Fruit fly (Drosophila melanogaster) whole organism, adult: ENCODE results near the gene Moe.
A peak's percentile ranks its signal among the peaks of the same experiment; 100 is the strongest.

Source experiments
- CG11617 ChIP-seq: fragments of 200-800 bp; sonication (Bioruptor generic); optimal IDR thresholded peaks from 2 replicates; lab custom pipeline; 2017; ENCODE audit warnings: mild to moderate bottlenecking, missing biosample characterization, missing genetic modification reagents, missing genetic modification characterization
- CG12768 ChIP-seq: fragments of 200-800 bp; sonication (Bioruptor generic); optimal IDR thresholded peaks from 2 replicates; lab custom pipeline; 2017; ENCODE audit warnings: missing biosample characterization, missing genetic modification characterization, mild to moderate bottlenecking, moderate library complexity, missing genetic modification reagents
- CG14711 ChIP-seq: fragments of 200-800 bp; sonication (Bioruptor generic); optimal IDR thresholded peaks from 2 replicates; lab custom pipeline; 2018; ENCODE audit warnings: missing biosample characterization, mild to moderate bottlenecking, missing genetic modification characterization, moderate library complexity
- CG1620 ChIP-seq: fragments of 200-800 bp; sonication (Bioruptor generic); optimal IDR thresholded peaks from 2 replicates; lab custom pipeline; 2016; ENCODE audit warnings: missing biosample characterization, missing genetic modification characterization
- CG33017 ChIP-seq: fragments of 200-800 bp; sonication (Bioruptor generic); optimal IDR thresholded peaks from 2 replicates; lab custom pipeline; 2018; ENCODE audit warnings: missing biosample characterization, mild to moderate bottlenecking, missing genetic modification characterization, moderate library complexity
- CG5204 ChIP-seq: fragments of 200-800 bp; sonication (Bioruptor generic); optimal IDR thresholded peaks from 2 replicates; lab custom pipeline; 2016; ENCODE audit warnings: missing biosample characterization, missing genetic modification characterization
- CG7045 ChIP-seq: fragments of 200-800 bp; sonication (Bioruptor generic); optimal IDR thresholded peaks from 2 replicates; lab custom pipeline; 2017; ENCODE audit warnings: missing biosample characterization, mild to moderate bottlenecking, missing genetic modification characterization
- CG7101 ChIP-seq: fragments of 200-800 bp; sonication (Bioruptor generic); optimal IDR thresholded peaks from 2 replicates; lab custom pipeline; 2018; ENCODE audit warnings: missing biosample characterization, mild to moderate bottlenecking, missing genetic modification characterization, moderate library complexity
- Clk ChIP-seq: fragments of 200-800 bp; sonication (Bioruptor generic); optimal IDR thresholded peaks from 2 replicates; lab custom pipeline; 2017; ENCODE audit warnings: missing biosample characterization, missing genetic modification characterization
- Crg-1 ChIP-seq: fragments of 200-800 bp; sonication (Bioruptor generic); optimal IDR thresholded peaks from 2 replicates; lab custom pipeline; 2016; ENCODE audit warnings: missing biosample characterization, missing genetic modification characterization
- Hr96 ChIP-seq: fragments of 200-800 bp; sonication (Bioruptor generic); optimal IDR thresholded peaks from 2 replicates; lab custom pipeline; 2016; ENCODE audit warnings: missing biosample characterization, missing genetic modification characterization
- Mnt ChIP-seq: fragments of 200-800 bp; sonication (Bioruptor generic); optimal IDR thresholded peaks from 2 replicates; lab custom pipeline; 2016; ENCODE audit warnings: missing biosample characterization, mild to moderate bottlenecking, missing genetic modification characterization
- bab1 ChIP-seq: fragments of 200-800 bp; sonication (Bioruptor generic); optimal IDR thresholded peaks from 3 replicates; lab custom pipeline; 2019; ENCODE audit warnings: missing biosample characterization, mild to moderate bottlenecking, missing genetic modification characterization, moderate library complexity
- cic ChIP-seq: fragments of 200-800 bp; sonication (Bioruptor generic); optimal IDR thresholded peaks from 2 replicates; lab custom pipeline; 2017; ENCODE audit warnings: missing biosample characterization, mild to moderate bottlenecking, missing genetic modification characterization, moderate library complexity
- cnc ChIP-seq, 2 experiments: fragments of >200 bp; optimal IDR thresholded peaks; 2 replicates each; lab custom pipeline; 2017
- kay ChIP-seq: fragments of 200-800 bp; sonication (Bioruptor generic); peaks from one replicate; lab custom pipeline; 2016; ENCODE audit warnings: missing biosample characterization, missing genetic modification characterization, borderline replicate concordance
- ovo ChIP-seq: fragments of 200-800 bp; sonication (Bioruptor generic); optimal IDR thresholded peaks from 2 replicates; lab custom pipeline; 2016; ENCODE audit warnings: missing biosample characterization, missing genetic modification characterization
- pad ChIP-seq: fragments of 200-800 bp; sonication (Bioruptor generic); optimal IDR thresholded peaks from 3 replicates; lab custom pipeline; 2017; ENCODE audit warnings: missing biosample characterization, missing genetic modification characterization, mild to moderate bottlenecking, moderate library complexity, missing genetic modification reagents
- tj ChIP-seq: fragments of 200-800 bp; sonication (Bioruptor generic); optimal IDR thresholded peaks from 3 replicates; lab custom pipeline; 2017; ENCODE audit warnings: missing biosample characterization, mild to moderate bottlenecking, missing genetic modification characterization, moderate library complexity
- toe ChIP-seq: fragments of 200-800 bp; sonication (Bioruptor generic); optimal IDR thresholded peaks from 2 replicates; lab custom pipeline; 2016; ENCODE audit warnings: missing biosample characterization, missing genetic modification characterization

Gene Moe

dm6 chrX:8892445-8893009, 5.6 kb downstream of the Moe start:
- TF ChIP-seq ovo (GFP tag; lab: Kevin White, UChicago) (no peak), CG14711 (tag; lab: Kevin White, UChicago) (peak; percentile 7), CG7101 (peak; percentile 53), Clk (GFP tag; lab: Kevin White, UChicago) (no peak), bab1 (peak; percentile 76), Hr96 (GFP tag; lab: Kevin White, UChicago) (no peak), tj (GFP tag; lab: Kevin White, UChicago) (peak; percentile 19), CG5204 (GFP tag; lab: Kevin White, UChicago) (peak; percentile 10), CG12768 (no peak), Crg-1 (GFP tag; lab: Kevin White, UChicago) (no peak)

dm6 chrX:8891565-8892276, 6.4 kb downstream of the Moe start:
- TF ChIP-seq pad (GFP tag; lab: Kevin White, UChicago) = no peak
- TF ChIP-seq Clk (GFP tag; lab: Kevin White, UChicago) = no peak
- peak; percentile 42 for TF ChIP-seq CG14711 (tag; lab: Kevin White, UChicago)
- peak; percentile 33 for TF ChIP-seq CG5204 (GFP tag; lab: Kevin White, UChicago)
- no peak for TF ChIP-seq CG7045 (GFP tag; lab: Kevin White, UChicago)
- TF ChIP-seq CG11617 (GFP tag; lab: Kevin White, UChicago) = peak; percentile 37
- TF ChIP-seq ovo (GFP tag; lab: Kevin White, UChicago) = peak; percentile 82
- TF ChIP-seq Crg-1 (GFP tag; lab: Kevin White, UChicago) = peak; percentile 40
- TF ChIP-seq Mnt = peak; percentile 52
- peak; percentile 88 for TF ChIP-seq tj (GFP tag; lab: Kevin White, UChicago)
- TF ChIP-seq CG33017 (tag; lab: Kevin White, UChicago) = no peak
- peak; percentile 49 for TF ChIP-seq bab1
- no peak for TF ChIP-seq cnc (optimal IDR thresholded peaks at IDR 0.05; lab: Kevin White, UChicago)
- no peak for TF ChIP-seq CG1620 (GFP tag; lab: Kevin White, UChicago)
- no peak for TF ChIP-seq CG12768

- TF ChIP-seq Hr96 (GFP tag; lab: Kevin White, UChicago) (no peak), cnc (optimal IDR thresholded peaks at IDR 0.05; lab: Kevin White, UChicago) (no peak), CG5204 (GFP tag; lab: Kevin White, UChicago) (peak; percentile 34), CG14711 (tag; lab: Kevin White, UChicago) (no peak)
Measured at dm6 chrX:8890974-8891373, 7.2 kb downstream of the Moe start.

- TF ChIP-seq tj (GFP tag; lab: Kevin White, UChicago) = peak; percentile 89
- TF ChIP-seq Mnt = peak; percentile 9
- peak; percentile 18 for TF ChIP-seq bab1
- no peak for TF ChIP-seq CG1620 (GFP tag; lab: Kevin White, UChicago)
- no peak for TF ChIP-seq cic (GFP tag; lab: Kevin White, UChicago)
- no peak for TF ChIP-seq CG14711 (tag; lab: Kevin White, UChicago)
- no peak for TF ChIP-seq CG12768
- TF ChIP-seq pad (GFP tag; lab: Kevin White, UChicago) = no peak
- no peak for TF ChIP-seq CG7101
Measured at dm6 chrX:8888861-8889392, 9.2 kb downstream of the Moe start.

dm6 chrX:8887410-8887809, 10.7 kb downstream of the Moe start:
- TF ChIP-seq cnc (optimal IDR thresholded peaks at IDR 0.05; lab: Kevin White, UChicago) = no peak
- no peak for TF ChIP-seq CG11617 (GFP tag; lab: Kevin White, UChicago)
- no peak for TF ChIP-seq CG7045 (GFP tag; lab: Kevin White, UChicago)
- peak; percentile 19 for TF ChIP-seq toe (GFP tag; lab: Kevin White, UChicago)
- TF ChIP-seq pad (GFP tag; lab: Kevin White, UChicago) = no peak
- no peak for TF ChIP-seq Clk (GFP tag; lab: Kevin White, UChicago)
- TF ChIP-seq CG7101 = peak; percentile 8
- TF ChIP-seq cic (GFP tag; lab: Kevin White, UChicago) = peak; percentile 13
- no peak for TF ChIP-seq CG1620 (GFP tag; lab: Kevin White, UChicago)
- no peak for TF ChIP-seq CG12768
- TF ChIP-seq Crg-1 (GFP tag; lab: Kevin White, UChicago) = no peak
- TF ChIP-seq kay (GFP tag; lab: Kevin White, UChicago) = no peak
- TF ChIP-seq ovo (GFP tag; lab: Kevin White, UChicago) = no peak
- TF ChIP-seq bab1 = no peak
- TF ChIP-seq CG14711 (tag; lab: Kevin White, UChicago) = no peak
- peak; percentile 0 for TF ChIP-seq Mnt
- TF ChIP-seq tj (GFP tag; lab: Kevin White, UChicago) = peak; percentile 29
- TF ChIP-seq Hr96 (GFP tag; lab: Kevin White, UChicago) = no peak
- TF ChIP-seq CG5204 (GFP tag; lab: Kevin White, UChicago) = no peak
- TF ChIP-seq CG33017 (tag; lab: Kevin White, UChicago) = no peak

dm6 chrX:8885177-8885576, 13.0 kb downstream of the Moe start:
- TF ChIP-seq cnc (optimal IDR thresholded peaks at IDR 0.05; lab: Kevin White, UChicago) = no peak
- no peak for TF ChIP-seq bab1
- no peak for TF ChIP-seq CG14711 (tag; lab: Kevin White, UChicago)
- TF ChIP-seq Mnt = no peak
- TF ChIP-seq tj (GFP tag; lab: Kevin White, UChicago) = no peak
- TF ChIP-seq CG12768 = no peak
- no peak for TF ChIP-seq CG7101
- no peak for TF ChIP-seq Clk (GFP tag; lab: Kevin White, UChicago)
- no peak for TF ChIP-seq ovo (GFP tag; lab: Kevin White, UChicago)
- no peak for TF ChIP-seq pad (GFP tag; lab: Kevin White, UChicago)
- TF ChIP-seq kay (GFP tag; lab: Kevin White, UChicago) = no peak
- TF ChIP-seq cic (GFP tag; lab: Kevin White, UChicago) = no peak
- no peak for TF ChIP-seq Crg-1 (GFP tag; lab: Kevin White, UChicago)
- TF ChIP-seq CG33017 (tag; lab: Kevin White, UChicago) = no peak
- no peak for TF ChIP-seq CG5204 (GFP tag; lab: Kevin White, UChicago)
